Worm (Caenorhabditis elegans) whole organism, young adult: Measurements from ENCODE around the gene F25E5.5.

Experiments used
- B0035.1 ChIP-seq: sonication (generic microtip); optimal IDR thresholded peaks from 2 replicates; lab custom pipeline; 2016; ENCODE audit warnings: missing genetic modification characterization, mild to moderate bottlenecking, missing compliant biosample characterization, missing genotype, missing genetic modification reagents
- B0261.1 ChIP-seq: sonication (generic microtip); optimal IDR thresholded peaks from 2 replicates; lab custom pipeline; 2016; ENCODE audit warnings: mild to moderate bottlenecking, missing genetic modification characterization, moderate library complexity, missing compliant biosample characterization
- D2030.7 ChIP-seq: fragments of 200-800 bp; sonication (Bioruptor generic); IDR thresholded peaks from 2 replicates; pipeline ENCODE4 v1.3.6; 2022; ENCODE audit warnings: missing genetic modification reagents, missing genetic modification characterization, missing compliant biosample characterization
- F10E7.11 ChIP-seq: sonication (generic microtip); optimal IDR thresholded peaks from 2 replicates; lab custom pipeline; 2017; ENCODE audit warnings: mild to moderate bottlenecking, missing genetic modification characterization, moderate library complexity, missing compliant biosample characterization
- F23B12.7 ChIP-seq: sonication (generic microtip); optimal IDR thresholded peaks from 2 replicates; lab custom pipeline; 2017; ENCODE audit warnings: missing genetic modification characterization, mild to moderate bottlenecking, missing compliant biosample characterization, antibody characterized with exemption, moderate library complexity; ENCODE audit not compliant: insufficient read depth
- F49E8.2 ChIP-seq: sonication (generic microtip); optimal IDR thresholded peaks from 3 replicates; lab custom pipeline; 2017; ENCODE audit warnings: missing genetic modification characterization, mild to moderate bottlenecking, missing compliant biosample characterization, antibody characterized with exemption, moderate library complexity; ENCODE audit not compliant: insufficient read depth
- ama-1 ChIP-seq, 3 experiments: fragments of 150-350 bp in 1 of 3; sonication (generic microtip) in 2 of 3; optimal IDR thresholded peaks; 2 replicates each; lab custom pipeline; 2014 to 2018; ENCODE audit warnings: missing biosample characterization in 2 of 3, missing genetic modification characterization in 2 of 3, missing genetic modification reagents in 2 of 3
- atf-7 ChIP-seq: sonication (generic microtip); optimal IDR thresholded peaks from 2 replicates; lab custom pipeline; 2017; ENCODE audit warnings: mild to moderate bottlenecking, missing genetic modification characterization, missing compliant biosample characterization
- attf-6 ChIP-seq: fragments of 200-800 bp; sonication (Bioruptor generic); IDR thresholded peaks from 2 replicates; pipeline ENCODE4 v1.3.6; 2022; ENCODE audit warnings: missing genetic modification reagents, missing genetic modification characterization, missing compliant biosample characterization
- bed-1 ChIP-seq: fragments of 200-800 bp; sonication (Bioruptor generic); IDR thresholded peaks from 2 replicates; pipeline ENCODE4 v1.3.6; 2022; ENCODE audit warnings: missing genetic modification reagents, missing genetic modification characterization, missing compliant biosample characterization
- ccch-3 ChIP-seq: fragments of 200-800 bp; sonication (Bioruptor generic); optimal IDR thresholded peaks from 2 replicates; lab custom pipeline; 2018; ENCODE audit warnings: mild to moderate bottlenecking, missing genetic modification characterization, missing compliant biosample characterization
- cebp-1 ChIP-seq, 2 experiments: fragments of 200-800 bp in 1 of 2; sonication (Bioruptor generic) in 1 of 2; sonication (generic microtip) in 1 of 2; IDR thresholded peaks in 1 of 2; optimal IDR thresholded peaks in 1 of 2; 2 replicates each; pipeline versions ENCODE4 v1.3.6 to Lab custom; 2017 to 2022; ENCODE audit warnings: missing compliant biosample characterization in 2 of 2, missing genetic modification characterization in 2 of 2, mild to moderate bottlenecking in 1 of 2, missing genetic modification reagents in 1 of 2, moderate library complexity in 1 of 2
- ceh-27 ChIP-seq: fragments of 200-800 bp; sonication (Bioruptor generic); optimal IDR thresholded peaks from 2 replicates; lab custom pipeline; 2018; ENCODE audit warnings: mild to moderate bottlenecking, missing genetic modification characterization, moderate library complexity, missing compliant biosample characterization
- ceh-58 ChIP-seq: fragments of 200-800 bp; sonication (Bioruptor generic); IDR thresholded peaks from 2 replicates; pipeline ENCODE4 v1.3.6; 2022; ENCODE audit warnings: missing genetic modification characterization, missing compliant biosample characterization
- ceh-91 ChIP-seq: fragments of 200-800 bp; sonication (Bioruptor generic); IDR thresholded peaks from 2 replicates; pipeline ENCODE4 v1.3.6; 2022; ENCODE audit warnings: missing genetic modification reagents, missing genetic modification characterization, missing compliant biosample characterization
- efl-1 ChIP-seq: fragments of 150-350 bp; optimal IDR thresholded peaks from 2 replicates; lab custom pipeline; 2014; ENCODE audit warnings: missing biosample characterization, missing genetic modification reagents, missing genetic modification characterization
- egl-18 ChIP-seq: fragments of 200-800 bp; sonication (Bioruptor generic); IDR thresholded peaks from 2 replicates; pipeline ENCODE4 v1.3.6; 2022; ENCODE audit warnings: missing genetic modification reagents, missing genetic modification characterization, missing compliant biosample characterization
- egl-44 ChIP-seq: fragments of 200-800 bp; sonication (Bioruptor generic); IDR thresholded peaks from 2 replicates; pipeline ENCODE4 v1.3.6; 2022; ENCODE audit warnings: missing genetic modification reagents, missing genetic modification characterization, missing compliant biosample characterization
- ets-4 ChIP-seq: fragments of 200-800 bp; sonication (Bioruptor generic); optimal IDR thresholded peaks from 2 replicates; lab custom pipeline; 2018; ENCODE audit warnings: mild to moderate bottlenecking, missing genetic modification characterization, missing compliant biosample characterization
- gei-17 ChIP-seq: fragments of 200-800 bp; sonication (Bioruptor generic); optimal IDR thresholded peaks from 2 replicates; lab custom pipeline; 2018; ENCODE audit warnings: mild to moderate bottlenecking, missing genetic modification characterization, missing compliant biosample characterization
- hmg-1.2 ChIP-seq: fragments of 200-800 bp; sonication (Bioruptor generic); IDR thresholded peaks from 2 replicates; pipeline ENCODE4 v1.3.6; 2022; ENCODE audit warnings: missing genetic modification reagents, missing genetic modification characterization, missing compliant biosample characterization
- hmg-20 ChIP-seq: fragments of 200-800 bp; sonication (Bioruptor generic); IDR thresholded peaks from 2 replicates; pipeline ENCODE4 v1.3.6; 2022; ENCODE audit warnings: missing genetic modification reagents, missing genetic modification characterization, missing compliant biosample characterization
- hsf-1 ChIP-seq: fragments of 200-800 bp; sonication (Bioruptor generic); IDR thresholded peaks from 2 replicates; pipeline ENCODE4 v1.3.6; 2022; ENCODE audit warnings: missing genetic modification reagents, missing genetic modification characterization, missing compliant biosample characterization
- lag-1 ChIP-seq: fragments of 200-800 bp; sonication (Bioruptor generic); IDR thresholded peaks from 2 replicates; pipeline ENCODE4 v1.3.6; 2022; ENCODE audit warnings: missing genetic modification reagents, missing genetic modification characterization, missing compliant biosample characterization
- let-526 ChIP-seq: fragments of 200-800 bp; sonication (Bioruptor generic); IDR thresholded peaks from 2 replicates; pipeline ENCODE4 v1.3.6; 2022; ENCODE audit warnings: missing genetic modification reagents, missing genetic modification characterization, missing compliant biosample characterization
- lir-1 ChIP-seq: fragments of 200-800 bp; sonication (Bioruptor generic); conservative IDR thresholded peaks from 2 replicates; pipeline ENCODE4 v1.3.6; 2022; ENCODE audit warnings: missing genetic modification reagents, missing genetic modification characterization, missing compliant biosample characterization
- lsy-27 ChIP-seq: sonication (generic microtip); optimal IDR thresholded peaks from 2 replicates; lab custom pipeline; 2017; ENCODE audit warnings: missing genetic modification characterization, mild to moderate bottlenecking, missing compliant biosample characterization, antibody characterized with exemption, missing genotype, borderline replicate concordance; ENCODE audit not compliant: insufficient read depth
- madf-10 ChIP-seq: sonication (generic microtip); optimal IDR thresholded peaks from 2 replicates; lab custom pipeline; 2016; ENCODE audit warnings: mild to moderate bottlenecking, missing genetic modification characterization, missing compliant biosample characterization
- madf-3 ChIP-seq: fragments of 200-800 bp; sonication (Bioruptor generic); IDR thresholded peaks from 2 replicates; pipeline ENCODE4 v1.3.6; 2022; ENCODE audit warnings: missing genetic modification reagents, missing genetic modification characterization, missing compliant biosample characterization
- mel-28 ChIP-seq: sonication (generic microtip); optimal IDR thresholded peaks from 2 replicates; lab custom pipeline; 2016; ENCODE audit warnings: borderline replicate concordance, mild to moderate bottlenecking, missing genetic modification characterization, missing compliant biosample characterization
- mxl-1 ChIP-seq: sonication (generic microtip); optimal IDR thresholded peaks from 2 replicates; lab custom pipeline; 2016; ENCODE audit warnings: missing genetic modification characterization, missing compliant biosample characterization
- nfyb-1 ChIP-seq: fragments of 200-800 bp; sonication (Bioruptor generic); IDR thresholded peaks from 2 replicates; pipeline ENCODE4 v1.3.6; 2022; ENCODE audit warnings: missing genetic modification reagents, missing genetic modification characterization, missing compliant biosample characterization
- nhr-179 ChIP-seq: sonication (generic microtip); optimal IDR thresholded peaks from 2 replicates; lab custom pipeline; 2016; ENCODE audit warnings: mild to moderate bottlenecking, missing genetic modification characterization, missing compliant biosample characterization
- rec-8 ChIP-seq, 2 experiments: sonication (generic microtip); optimal IDR thresholded peaks; 2 replicates each; lab custom pipeline; 2016; ENCODE audit warnings: mild to moderate bottlenecking in 2 of 2, missing genetic modification characterization in 2 of 2, missing genetic modification reagents in 2 of 2, missing genotype in 2 of 2, missing biosample characterization in 1 of 2, missing compliant biosample characterization in 1 of 2, moderate library complexity in 1 of 2
- rpc-1 ChIP-seq, 2 experiments: fragments of 150-350 bp in 1 of 2; sonication (generic microtip) in 1 of 2; optimal IDR thresholded peaks; 2 replicates each; lab custom pipeline; 2014 to 2018; ENCODE audit warnings: missing biosample characterization in 1 of 2, missing genetic modification characterization in 1 of 2, missing genetic modification reagents in 1 of 2, missing genotype in 1 of 2
- snpc-1.1 ChIP-seq: sonication (generic microtip); optimal IDR thresholded peaks from 2 replicates; lab custom pipeline; 2017; ENCODE audit warnings: missing genetic modification characterization, mild to moderate bottlenecking, missing compliant biosample characterization, antibody characterized with exemption, moderate library complexity, missing genotype, missing genetic modification reagents; ENCODE audit not compliant: insufficient read depth
- snpc-4 ChIP-seq, 5 experiments: fragments of 150-350 bp in 1 of 5; sonication (generic microtip) in 4 of 5; optimal IDR thresholded peaks; 2 replicates each; lab custom pipeline; 2014 to 2018; ENCODE audit warnings: missing genetic modification characterization in 5 of 5, missing biosample characterization in 3 of 5, antibody characterized with exemption in 2 of 5, mild to moderate bottlenecking in 2 of 5, missing compliant biosample characterization in 2 of 5, missing genotype in 2 of 5, moderate library complexity in 2 of 5, missing genetic modification reagents in 1 of 5
- sptf-2 ChIP-seq: fragments of 200-800 bp; sonication (Bioruptor generic); optimal IDR thresholded peaks from 2 replicates; lab custom pipeline; 2018; ENCODE audit warnings: mild to moderate bottlenecking, missing genetic modification characterization, missing compliant biosample characterization
- tbx-9 ChIP-seq: sonication (generic microtip); optimal IDR thresholded peaks from 2 replicates; lab custom pipeline; 2016; ENCODE audit warnings: borderline replicate concordance, missing genetic modification characterization, inconsistent platforms, missing compliant biosample characterization
- tlf-1 ChIP-seq: fragments of 200-800 bp; sonication (Bioruptor generic); optimal IDR thresholded peaks from 2 replicates; lab custom pipeline; 2018; ENCODE audit warnings: mild to moderate bottlenecking, missing genetic modification characterization, missing compliant biosample characterization
- xnd-1 ChIP-seq: sonication (generic microtip); optimal IDR thresholded peaks from 2 replicates; lab custom pipeline; 2016; ENCODE audit warnings: missing genotype, missing genetic modification reagents, missing genetic modification characterization, missing compliant biosample characterization
- zfh-2 ChIP-seq: fragments of 200-800 bp; sonication (Bioruptor generic); conservative IDR thresholded peaks from 2 replicates; pipeline ENCODE4 v1.3.6; 2022; ENCODE audit warnings: missing genetic modification reagents, missing genetic modification characterization, missing compliant biosample characterization
- ztf-26 ChIP-seq: sonication (generic microtip); optimal IDR thresholded peaks from 2 replicates; lab custom pipeline; 2017; ENCODE audit warnings: missing genetic modification characterization, missing compliant biosample characterization
- ztf-28 ChIP-seq: fragments of 200-800 bp; sonication (Bioruptor generic); IDR thresholded peaks from 2 replicates; pipeline ENCODE4 v1.3.6; 2022; ENCODE audit warnings: missing genetic modification reagents, missing genetic modification characterization, missing compliant biosample characterization
- ztf-6 ChIP-seq: fragments of 200-800 bp; sonication (Bioruptor generic); IDR thresholded peaks from 2 replicates; pipeline ENCODE4 v1.3.6; 2022; ENCODE audit warnings: missing genetic modification reagents, missing genetic modification characterization, missing compliant biosample characterization

F25E5.5 gene

ce11 chrV:7415780-7416428 is 31.2 kb upstream of the F25E5.5 start, which contains the start of gene F18E3.13 (continued):
- TF ChIP-seq attf-6 (GFP tag; lab: Robert Waterston, UW) (no peak), cebp-1 (GFP tag; IDR thresholded peaks at IDR 0.05; lab: Robert Waterston, UW) (no peak), cebp-1 (tag; optimal IDR thresholded peaks at IDR 0.05; lab: Kevin White, UChicago) (no peak), madf-3 (GFP tag; lab: Robert Waterston, UW) (no peak), mxl-1 (no peak), B0261.1 (tag; lab: Kevin White, UChicago) (no peak), snpc-4 (GFP tag; optimal IDR thresholded peaks at IDR 0.05; lab: Kevin White, UChicago) (no peak), snpc-4 (tag; optimal IDR thresholded peaks at IDR 0.05; lab: Kevin White, UChicago) (no peak), gei-17 (no peak), zfh-2 (GFP tag; lab: Robert Waterston, UW) (no peak), lag-1 (GFP tag; lab: Robert Waterston, UW) (no peak), ceh-58 (no peak), ztf-6 (GFP tag; lab: Robert Waterston, UW) (no peak), ets-4 (GFP tag; lab: Kevin White, UChicago) (no peak), ccch-3 (no peak), ama-1 (optimal IDR thresholded peaks at IDR 0.05; lab: Kevin White, UChicago) (peak; percentile 96), ama-1 (GFP tag; optimal IDR thresholded peaks at IDR 0.05; lab: Kevin White, UChicago) (no peak), F10E7.11 (tag; lab: Kevin White, UChicago) (no peak), ztf-28 (GFP tag; lab: Robert Waterston, UW) (no peak), egl-44 (GFP tag; lab: Robert Waterston, UW) (no peak), mel-28 (tag; lab: Kevin White, UChicago) (no peak), nfyb-1 (GFP tag; lab: Robert Waterston, UW) (peak; percentile 74), egl-18 (GFP tag; lab: Robert Waterston, UW) (no peak), tlf-1 (GFP tag; lab: Kevin White, UChicago) (no peak), ceh-91 (no peak), F23B12.7 (tag; lab: Kevin White, UChicago) (no peak), lsy-27 (tag; lab: Kevin White, UChicago) (no peak), D2030.7 (GFP tag; lab: Robert Waterston, UW) (no peak), sptf-2 (GFP tag; lab: Kevin White, UChicago) (no peak), lir-1 (GFP tag; lab: Robert Waterston, UW) (no peak), tbx-9 (no peak), xnd-1 (no peak), rpc-1 (optimal IDR thresholded peaks at IDR 0.05; lab: Kevin White, UChicago) (no peak), rpc-1 (tag; optimal IDR thresholded peaks at IDR 0.05; lab: Kevin White, UChicago) (no peak), snpc-1.1 (tag; lab: Kevin White, UChicago) (no peak), atf-7 (peak; percentile 69), rec-8 (tag; optimal IDR thresholded peaks at IDR 0.05; lab: Kevin White, UChicago) (no peak), B0035.1 (tag; lab: Kevin White, UChicago) (no peak), ztf-26 (tag; lab: Kevin White, UChicago) (peak; percentile 79), hsf-1 (GFP tag; lab: Robert Waterston, UW) (no peak), hmg-20 (no peak), nhr-179 (tag; lab: Kevin White, UChicago) (no peak), F49E8.2 (no peak), hmg-1.2 (GFP tag; lab: Robert Waterston, UW) (no peak), madf-10 (tag; lab: Kevin White, UChicago) (no peak), bed-1 (GFP tag; lab: Robert Waterston, UW) (no peak), let-526 (GFP tag; lab: Robert Waterston, UW) (no peak), efl-1 (GFP tag; lab: Kevin White, UChicago) (no peak), ceh-27 (GFP tag; lab: Kevin White, UChicago) (no peak)
